Worm (Caenorhabditis elegans): ENCODE measurements around the gene grl-14.
"Not testable (repeated sequence)": the region's sequence is repeated elsewhere in the genome, so short reads cannot be mapped to it uniquely, and the experiment has no call there.

DNA sequence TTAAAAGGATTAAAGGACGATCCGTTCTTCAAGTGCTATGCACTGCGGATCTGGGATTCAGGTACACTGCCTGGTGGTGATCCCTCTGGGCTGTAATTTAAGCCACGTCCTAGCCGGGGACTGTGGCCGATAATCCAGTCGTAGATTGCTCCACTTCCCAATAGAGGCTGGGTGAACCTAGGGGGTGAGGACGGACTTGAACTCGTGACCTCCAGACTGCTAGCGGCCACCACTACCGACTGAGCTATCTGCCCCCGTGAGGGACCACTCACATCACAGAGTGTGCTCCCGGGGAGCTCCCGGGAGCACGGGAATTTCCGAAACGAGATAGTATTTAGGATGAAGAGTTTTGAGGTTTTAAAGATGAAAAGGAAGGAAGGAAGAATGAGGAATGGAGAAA lies 30.0 kb upstream of the grl-14 start:
- TF ChIP-seq ces-1 (GFP tag; optimal IDR thresholded peaks at IDR 0.05); ztf-4 (tag; optimal IDR thresholded peaks at IDR 0.05); pag-3 (tag; optimal IDR thresholded peaks at IDR 0.05; ENCODE audit: borderline replicate concordance, insufficient read depth); lin-39 (tag; optimal IDR thresholded peaks at IDR 0.05); nhr-12 (tag; optimal IDR thresholded peaks at IDR 0.05); unc-86 (tag; optimal IDR thresholded peaks at IDR 0.05): not testable (repeated sequence)

Data from whole organism, L1 larva.